Fruit fly (Drosophila melanogaster): ENCODE results near the gene FER.

FER gene

dm6 chr3R:9342248-9342882, 52.0 kb downstream of the FER start (continued):
- TF ChIP-seq CoRest (tag; optimal IDR thresholded peaks at IDR 0.05) (peak; percentile 26), CG16815 (GFP tag; optimal IDR thresholded peaks at IDR 0.05) (no peak), Chrac-16 (GFP tag; optimal IDR thresholded peaks at IDR 0.05) (no peak), Med (GFP tag) (peak; percentile 91), Mrtf (GFP tag; IDR thresholded peaks at IDR 0.05) (no peak), Rfx (GFP tag; IDR thresholded peaks at IDR 0.05) (peak; percentile 58), cwo (GFP tag; optimal IDR thresholded peaks at IDR 0.05) (peak; percentile 49), schlank (tag; optimal IDR thresholded peaks at IDR 0.05) (peak; percentile 39), Deaf1 (tag; optimal IDR thresholded peaks at IDR 0.05) (peak; percentile 50), lilli (GFP tag; optimal IDR thresholded peaks at IDR 0.05) (peak; percentile 20), Sin3A (optimal IDR thresholded peaks at IDR 0.05) (no peak), BEAF-32 (GFP tag; optimal IDR thresholded peaks at IDR 0.05) (no peak), pfk (GFP tag; optimal IDR thresholded peaks at IDR 0.05) (peak; percentile 51), CG9817 (tag; optimal IDR thresholded peaks at IDR 0.05) (no peak), CG34376 (GFP tag; optimal IDR thresholded peaks at IDR 0.05) (peak; percentile 60), odd (GFP tag; optimal IDR thresholded peaks at IDR 0.05) (peak; percentile 65), wdn (GFP tag; IDR thresholded peaks at IDR 0.05) (no peak), Eip74EF (GFP tag; optimal IDR thresholded peaks at IDR 0.05) (peak in 1 of 2 experiments; percentile 44), wor (GFP tag; IDR thresholded peaks at IDR 0.05) (no peak), kah (GFP tag; optimal IDR thresholded peaks at IDR 0.05) (peak; percentile 70), CG11695 (GFP tag; IDR thresholded peaks at IDR 0.05) (peak; percentile 55; the same call in 2 of the 3 replicates), Abd-B (GFP tag; optimal IDR thresholded peaks at IDR 0.05) (no peak), Jarid2 (GFP tag; optimal IDR thresholded peaks at IDR 0.05) (no peak), CG31224 (GFP tag; IDR thresholded peaks at IDR 0.05) (no peak; the same call in 1 of the 2 replicates), CG17385 (GFP tag; optimal IDR thresholded peaks at IDR 0.05) (peak; percentile 48), crol (GFP tag; IDR thresholded peaks at IDR 0.05) (no peak), CG7786 (GFP tag; optimal IDR thresholded peaks at IDR 0.05) (no peak), PHDP (tag; optimal IDR thresholded peaks at IDR 0.05) (peak; percentile 73), CG11398 (GFP tag; optimal IDR thresholded peaks at IDR 0.05) (no peak), h (optimal IDR thresholded peaks at IDR 0.05) (no peak), gsb (GFP tag; IDR thresholded peaks at IDR 0.05) (no peak), CG3995 (GFP tag; optimal IDR thresholded peaks at IDR 0.05) (peak; percentile 10), sens-2 (GFP tag; IDR thresholded peaks at IDR 0.05) (no peak), dan (GFP tag; IDR thresholded peaks at IDR 0.05) (no peak), CG7271 (tag; optimal IDR thresholded peaks at IDR 0.05) (no peak), Hsf (GFP tag; optimal IDR thresholded peaks at IDR 0.05) (peak; percentile 25), NfI (GFP tag; optimal IDR thresholded peaks at IDR 0.05) (peak; percentile 58), ac (GFP tag; optimal IDR thresholded peaks at IDR 0.05) (peak; percentile 25), mirr (GFP tag; optimal IDR thresholded peaks at IDR 0.05) (peak; percentile 51), Dfd (GFP tag; optimal IDR thresholded peaks at IDR 0.05) (no peak), CG8765 (GFP tag; IDR thresholded peaks at IDR 0.05) (no peak), ssp (GFP tag; IDR thresholded peaks at IDR 0.05) (no peak), CG16863 (GFP tag; optimal IDR thresholded peaks at IDR 0.05) (no peak), HHEX (GFP tag; optimal IDR thresholded peaks at IDR 0.05) (no peak), NC2β (GFP tag; optimal IDR thresholded peaks at IDR 0.05) (no peak), jigr1 (GFP tag; IDR thresholded peaks at IDR 0.05) (no peak), CG2712 (tag; optimal IDR thresholded peaks at IDR 0.05) (peak; percentile 57), en (GFP tag; optimal IDR thresholded peaks at IDR 0.05) (no peak), zfh1 (GFP tag; IDR thresholded peaks at IDR 0.05) (peak; percentile 63; the same call in 1 of the 3 replicates), corto (GFP tag; optimal IDR thresholded peaks at IDR 0.05) (no peak), Oaz (GFP tag; IDR thresholded peaks at IDR 0.05) (no peak)

Measured in whole organism, embryonic.